Worm (Caenorhabditis elegans) whole organism, L3 larva: ENCODE data around the gene nlp-56.
A peak's percentile ranks its signal among the peaks of the same experiment; 100 is the strongest.

Experiments used
- R02D3.7 ChIP-seq: fragments of 150-350 bp; optimal IDR thresholded peaks from 2 replicates; lab custom pipeline; 2014; ENCODE audit warnings: missing biosample characterization, missing genetic modification characterization
- ZK546.5 ChIP-seq: sonication (generic microtip); optimal IDR thresholded peaks from 2 replicates; lab custom pipeline; 2017; ENCODE audit warnings: missing biosample characterization, missing genetic modification characterization
- ama-1 ChIP-seq: fragments of 150-350 bp; optimal IDR thresholded peaks from 2 replicates; lab custom pipeline; 2018
- ceh-16 ChIP-seq: sonication (generic microtip); optimal IDR thresholded peaks from 2 replicates; lab custom pipeline; 2017; ENCODE audit warnings: missing biosample characterization, missing genetic modification characterization
- ceh-28 ChIP-seq: fragments of 150-350 bp; optimal IDR thresholded peaks from 2 replicates; lab custom pipeline; 2014; ENCODE audit warnings: missing biosample characterization, missing genetic modification reagents, missing genetic modification characterization
- ceh-82 ChIP-seq: fragments of 150-350 bp; optimal IDR thresholded peaks from 2 replicates; lab custom pipeline; 2014; ENCODE audit warnings: missing biosample characterization, missing genetic modification characterization
- ceh-9 ChIP-seq: sonication (generic microtip); optimal IDR thresholded peaks from 2 replicates; lab custom pipeline; 2018; ENCODE audit warnings: missing biosample characterization, missing genetic modification characterization
- egl-27 ChIP-seq: sonication (generic microtip); optimal IDR thresholded peaks from 4 replicates; lab custom pipeline; 2017; ENCODE audit warnings: missing biosample characterization, missing genetic modification reagents, missing genetic modification characterization
- egl-5 ChIP-seq: fragments of 150-350 bp; optimal IDR thresholded peaks from 2 replicates; lab custom pipeline; 2017; ENCODE audit warnings: missing biosample characterization, missing genetic modification reagents, missing genetic modification characterization, inconsistent platforms
- elt-1 ChIP-seq: fragments of 150-350 bp; optimal IDR thresholded peaks from 2 replicates; lab custom pipeline; 2014; ENCODE audit warnings: missing biosample characterization, missing genetic modification characterization
- elt-2 ChIP-seq: sonication (generic microtip); optimal IDR thresholded peaks from 2 replicates; lab custom pipeline; 2016; ENCODE audit warnings: missing genetic modification reagents, mild to moderate bottlenecking, missing genetic modification characterization, missing compliant biosample characterization
- eor-1 ChIP-seq, 2 experiments: fragments of 150-350 bp; optimal IDR thresholded peaks; 2 replicates each; lab custom pipeline; 2014 to 2018; ENCODE audit warnings: missing biosample characterization in 2 of 2, missing genetic modification characterization in 2 of 2
- fkh-10 ChIP-seq: sonication (generic microtip); optimal IDR thresholded peaks from 2 replicates; lab custom pipeline; 2017; ENCODE audit warnings: missing biosample characterization, missing genetic modification reagents, missing genetic modification characterization
- fkh-2 ChIP-seq: fragments of 150-350 bp; optimal IDR thresholded peaks from 2 replicates; lab custom pipeline; 2014; ENCODE audit warnings: missing biosample characterization, missing genetic modification reagents, missing genetic modification characterization
- hmg-11 ChIP-seq: sonication (generic microtip); optimal IDR thresholded peaks from 2 replicates; lab custom pipeline; 2016; ENCODE audit warnings: missing genetic modification characterization, missing compliant biosample characterization
- jun-1 ChIP-seq: fragments of 150-350 bp; optimal IDR thresholded peaks from 2 replicates; lab custom pipeline; 2014; ENCODE audit warnings: missing biosample characterization, missing genetic modification reagents, missing genetic modification characterization
- lin-15B ChIP-seq: fragments of 150-350 bp; optimal IDR thresholded peaks from 2 replicates; lab custom pipeline; 2014; ENCODE audit warnings: missing biosample characterization, missing genetic modification characterization
- lin-39 ChIP-seq: fragments of 150-350 bp; optimal IDR thresholded peaks from 2 replicates; lab custom pipeline; 2018; ENCODE audit warnings: missing biosample characterization, missing genetic modification reagents, missing genetic modification characterization
- mdl-1 ChIP-seq: fragments of 150-350 bp; optimal IDR thresholded peaks from 2 replicates; lab custom pipeline; 2014; ENCODE audit warnings: missing biosample characterization, missing genetic modification characterization
- nfya-1 ChIP-seq: sonication (generic microtip); optimal IDR thresholded peaks from 2 replicates; lab custom pipeline; 2017; ENCODE audit warnings: missing genetic modification characterization, mild to moderate bottlenecking, missing compliant biosample characterization, antibody characterized with exemption, moderate library complexity; ENCODE audit not compliant: insufficient read depth
- nhr-12 ChIP-seq: fragments of 150-350 bp; optimal IDR thresholded peaks from 2 replicates; lab custom pipeline; 2014; ENCODE audit warnings: missing biosample characterization, missing genetic modification characterization
- nhr-23 ChIP-seq: fragments of 150-350 bp; optimal IDR thresholded peaks from 2 replicates; lab custom pipeline; 2014; ENCODE audit warnings: missing biosample characterization, missing genetic modification reagents, missing genetic modification characterization
- nhr-25 ChIP-seq: sonication (generic microtip); optimal IDR thresholded peaks from 2 replicates; lab custom pipeline; 2017; ENCODE audit warnings: missing biosample characterization, missing genetic modification characterization
- nhr-28 ChIP-seq: fragments of 150-350 bp; optimal IDR thresholded peaks from 2 replicates; lab custom pipeline; 2014; ENCODE audit warnings: missing biosample characterization, missing genetic modification characterization
- nhr-67 ChIP-seq: fragments of 150-350 bp; optimal IDR thresholded peaks from 2 replicates; lab custom pipeline; 2014; ENCODE audit warnings: missing biosample characterization, missing genetic modification characterization
- nhr-76 ChIP-seq: fragments of 150-350 bp; sonication (generic microtip); optimal IDR thresholded peaks from 5 replicates; lab custom pipeline; 2014; ENCODE audit warnings: missing biosample characterization, missing genetic modification characterization
- pqm-1 ChIP-seq: fragments of 150-350 bp; optimal IDR thresholded peaks from 2 replicates; lab custom pipeline; 2017; ENCODE audit warnings: missing biosample characterization, missing genetic modification characterization, inconsistent platforms
- skn-1 ChIP-seq: fragments of 150-350 bp; optimal IDR thresholded peaks from 2 replicates; lab custom pipeline; 2014; ENCODE audit warnings: missing biosample characterization, missing genetic modification characterization
- snpc-4 ChIP-seq: fragments of 150-350 bp; optimal IDR thresholded peaks from 2 replicates; lab custom pipeline; 2014; ENCODE audit warnings: missing biosample characterization, missing genetic modification characterization
- unc-39 ChIP-seq: sonication (generic microtip); optimal IDR thresholded peaks from 4 replicates; lab custom pipeline; 2017; ENCODE audit warnings: missing biosample characterization, missing genetic modification characterization
- zag-1 ChIP-seq: fragments of 150-350 bp; optimal IDR thresholded peaks from 2 replicates; lab custom pipeline; 2014; ENCODE audit warnings: missing biosample characterization, missing genetic modification characterization
- ztf-4 ChIP-seq: fragments of 150-350 bp; optimal IDR thresholded peaks from 2 replicates; lab custom pipeline; 2014; ENCODE audit warnings: missing biosample characterization, missing genetic modification characterization

The nlp-56 gene

ce11 chrIV:14763938-14764718 lies 20.4 kb downstream of the nlp-56 start:
- peak; percentile 68 for TF ChIP-seq ama-1 (lab: Kevin White, UChicago)
- TF ChIP-seq egl-5 (tag; lab: Kevin White, UChicago) = no peak

ce11 chrIV:14763348-14763747 lies 21.2 kb downstream of the nlp-56 start:
- TF ChIP-seq mdl-1 (tag; lab: Kevin White, UChicago) (peak; percentile 28), snpc-4 (tag; lab: Kevin White, UChicago) (peak; percentile 31), hmg-11 (tag; lab: Kevin White, UChicago) (peak; percentile 54), lin-15B (tag; lab: Kevin White, UChicago) (peak; percentile 50), lin-39 (tag; lab: Kevin White, UChicago) (peak; percentile 56), elt-1 (tag; lab: Kevin White, UChicago) (peak; percentile 32), nfya-1 (tag; lab: Kevin White, UChicago) (peak; percentile 69), pqm-1 (tag; lab: Kevin White, UChicago) (peak; percentile 4), ama-1 (lab: Kevin White, UChicago) (peak; percentile 34), elt-2 (tag; lab: Kevin White, UChicago) (peak; percentile 26), ceh-28 (tag; lab: Kevin White, UChicago) (peak; percentile 8), nhr-23 (tag; lab: Kevin White, UChicago) (peak; percentile 28)

- no peak for TF ChIP-seq ztf-4 (tag; lab: Kevin White, UChicago)
- no peak for TF ChIP-seq nhr-67 (tag; lab: Kevin White, UChicago)
- no peak for TF ChIP-seq elt-1 (tag; lab: Kevin White, UChicago)
- no peak for TF ChIP-seq egl-27 (tag; lab: Kevin White, UChicago)
- TF ChIP-seq hmg-11 (tag; lab: Kevin White, UChicago) = no peak
- no peak for TF ChIP-seq fkh-10 (GFP tag; lab: Kevin White, UChicago)
- no peak for TF ChIP-seq ZK546.5 (tag; lab: Kevin White, UChicago)
These were observed 23.7 kb downstream of the nlp-56 start, which contains the start of gene ptp-5.2 for ce11 chrIV:14760845-14761244. ptp-5.2 (minus strand) TSS chrIV:14760945.

ce11 chrIV:14759662-14760061 lies 24.9 kb downstream of the nlp-56 start:
- TF ChIP-seq hmg-11 (tag; lab: Kevin White, UChicago) (no peak), ceh-9 (tag; lab: Kevin White, UChicago) (no peak), nhr-28 (no peak), skn-1 (tag; lab: Kevin White, UChicago) (no peak), nfya-1 (tag; lab: Kevin White, UChicago) (no peak), eor-1 (tag; optimal IDR thresholded peaks at IDR 0.05; lab: Kevin White, UChicago) (no peak), R02D3.7 (tag; lab: Kevin White, UChicago) (no peak), nhr-25 (tag; lab: Kevin White, UChicago) (no peak), egl-5 (tag; lab: Kevin White, UChicago) (no peak), ceh-16 (tag; lab: Kevin White, UChicago) (no peak), jun-1 (tag; lab: Kevin White, UChicago) (no peak), unc-39 (tag; lab: Kevin White, UChicago) (no peak), zag-1 (no peak), nhr-12 (tag; lab: Kevin White, UChicago) (no peak), nhr-23 (tag; lab: Kevin White, UChicago) (no peak), nhr-67 (tag; lab: Kevin White, UChicago) (no peak), ztf-4 (tag; lab: Kevin White, UChicago) (no peak)

ce11 chrIV:14757786-14758185 lies 26.8 kb downstream of the nlp-56 start:
- TF ChIP-seq fkh-2 (no peak), fkh-10 (GFP tag; lab: Kevin White, UChicago) (no peak), elt-2 (tag; lab: Kevin White, UChicago) (no peak), nhr-76 (tag; lab: Kevin White, UChicago) (no peak), ceh-82 (tag; lab: Kevin White, UChicago) (no peak), ceh-9 (tag; lab: Kevin White, UChicago) (no peak), unc-39 (tag; lab: Kevin White, UChicago) (no peak)
